Fruit fly (Drosophila melanogaster) whole organism, prepupa: Measurements from ENCODE around the gene CG5039.

Experiments
- CG10631 ChIP-seq: fragments of 200-800 bp; sonication (Bioruptor generic); optimal IDR thresholded peaks from 2 replicates; lab custom pipeline; 2016; ENCODE audit warnings: missing biosample characterization, missing genetic modification characterization
- CG11294 ChIP-seq: fragments of 200-800 bp; sonication (Bioruptor generic); IDR thresholded peaks from 2 replicates; pipeline ENCODE4 v1.3.6; 2022; ENCODE audit warnings: missing biosample characterization, missing genetic modification characterization
- CG11762 ChIP-seq: fragments of 200-800 bp; sonication (Bioruptor generic); optimal IDR thresholded peaks from 3 replicates; lab custom pipeline; 2016; ENCODE audit warnings: missing biosample characterization, missing genetic modification characterization; ENCODE audit not compliant: insufficient read depth
- CG15336 ChIP-seq: fragments of 200-800 bp; sonication (Bioruptor generic); IDR thresholded peaks from 2 replicates; pipeline ENCODE4 v1.3.6; 2022; ENCODE audit warnings: missing biosample characterization, missing genetic modification characterization
- CG1621 ChIP-seq: fragments of 200-800 bp; sonication (Bioruptor generic); optimal IDR thresholded peaks from 3 replicates; lab custom pipeline; 2018; ENCODE audit warnings: missing biosample characterization, mild to moderate bottlenecking, missing genetic modification characterization
- CG16779 ChIP-seq: fragments of 200-800 bp; sonication (Bioruptor generic); optimal IDR thresholded peaks from 3 replicates; lab custom pipeline; 2017; ENCODE audit warnings: missing biosample characterization, mild to moderate bottlenecking, missing genetic modification characterization
- CG3032 ChIP-seq: fragments of 200-800 bp; optimal IDR thresholded peaks from 2 replicates; lab custom pipeline; 2019; ENCODE audit warnings: missing biosample characterization, mild to moderate bottlenecking, missing genetic modification characterization, moderate library complexity
- CG32006 ChIP-seq: fragments of 200-800 bp; sonication (Bioruptor generic); optimal IDR thresholded peaks from 3 replicates; lab custom pipeline; 2017; ENCODE audit warnings: missing biosample characterization, mild to moderate bottlenecking, missing genetic modification characterization
- CG34406 ChIP-seq: fragments of 200-800 bp; sonication (Bioruptor generic); optimal IDR thresholded peaks from 3 replicates; lab custom pipeline; 2016; ENCODE audit warnings: missing biosample characterization, missing genetic modification characterization
- CG3919 ChIP-seq: fragments of 200-800 bp; sonication (Bioruptor generic); optimal IDR thresholded peaks from 3 replicates; lab custom pipeline; 2016; ENCODE audit warnings: missing biosample characterization, missing genetic modification characterization
- CG4318 ChIP-seq: fragments of 200-800 bp; sonication (Bioruptor generic); optimal IDR thresholded peaks from 3 replicates; lab custom pipeline; 2017; ENCODE audit warnings: missing biosample characterization, mild to moderate bottlenecking, missing genetic modification characterization
- CG6276 ChIP-seq: fragments of 200-800 bp; sonication (Bioruptor generic); optimal IDR thresholded peaks from 2 replicates; lab custom pipeline; 2017; ENCODE audit warnings: missing biosample characterization, mild to moderate bottlenecking, missing genetic modification characterization
- CG6792 ChIP-seq: fragments of 200-800 bp; sonication (Bioruptor generic); optimal IDR thresholded peaks from 3 replicates; lab custom pipeline; 2016; ENCODE audit warnings: missing biosample characterization, missing genetic modification characterization
- CG6808 ChIP-seq: fragments of 200-800 bp; sonication (Bioruptor generic); optimal IDR thresholded peaks from 3 replicates; lab custom pipeline; 2017; ENCODE audit warnings: missing biosample characterization, missing genetic modification characterization, mild to moderate bottlenecking, moderate library complexity, missing genetic modification reagents
- CG7368 ChIP-seq: fragments of 200-800 bp; sonication (Bioruptor generic); optimal IDR thresholded peaks from 3 replicates; lab custom pipeline; 2016; ENCODE audit warnings: missing biosample characterization, missing genetic modification characterization
- CG8119 ChIP-seq: fragments of 200-800 bp; sonication (Bioruptor generic); IDR thresholded peaks from 3 replicates; pipeline ENCODE4 v1.3.6; 2022; ENCODE audit warnings: missing biosample characterization, missing genetic modification characterization
- CG8319 ChIP-seq: fragments of 200-800 bp; sonication (Bioruptor generic); optimal IDR thresholded peaks from 3 replicates; lab custom pipeline; 2016; ENCODE audit warnings: missing biosample characterization, missing genetic modification characterization
- CG8632 ChIP-seq: fragments of 200-800 bp; sonication (Bioruptor generic); optimal IDR thresholded peaks from 3 replicates; lab custom pipeline; 2016; ENCODE audit warnings: missing biosample characterization, missing genetic modification characterization
- CG9139 ChIP-seq: fragments of 200-800 bp; sonication (Bioruptor generic); optimal IDR thresholded peaks from 3 replicates; lab custom pipeline; 2017; ENCODE audit warnings: missing biosample characterization, mild to moderate bottlenecking, missing genetic modification characterization
- Eip75B ChIP-seq: fragments of 200-800 bp; sonication (Bioruptor generic); optimal IDR thresholded peaks from 3 replicates; lab custom pipeline; 2016; ENCODE audit warnings: missing biosample characterization, missing genetic modification characterization
- Eip93F ChIP-seq: fragments of 200-800 bp; sonication (Bioruptor generic); optimal IDR thresholded peaks from 2 replicates; lab custom pipeline; 2016; ENCODE audit warnings: missing biosample characterization, mild to moderate bottlenecking, missing genetic modification characterization
- Ets21C ChIP-seq: fragments of 200-800 bp; sonication (Bioruptor generic); optimal IDR thresholded peaks from 3 replicates; lab custom pipeline; 2016; ENCODE audit warnings: missing biosample characterization, missing genetic modification characterization
- Ets96B ChIP-seq: fragments of 200-800 bp; optimal IDR thresholded peaks from 2 replicates; lab custom pipeline; 2019; ENCODE audit warnings: missing biosample characterization, mild to moderate bottlenecking, missing genetic modification characterization, moderate library complexity
- Gug ChIP-seq: fragments of 200-800 bp; sonication (Bioruptor generic); IDR thresholded peaks from 2 replicates; pipeline ENCODE4 v1.3.6; 2022; ENCODE audit warnings: missing biosample characterization, missing genetic modification characterization
- Hr38 ChIP-seq: sonication (Bioruptor generic); optimal IDR thresholded peaks from 2 replicates; lab custom pipeline; 2016; ENCODE audit warnings: missing biosample characterization, missing genetic modification characterization
- Hr4 ChIP-seq: fragments of 200-800 bp; sonication (Bioruptor generic); optimal IDR thresholded peaks from 3 replicates; lab custom pipeline; 2016; ENCODE audit warnings: missing biosample characterization, missing genetic modification characterization
- Lpt ChIP-seq: fragments of 200-800 bp; sonication (Bioruptor generic); optimal IDR thresholded peaks from 3 replicates; lab custom pipeline; 2016; ENCODE audit warnings: missing biosample characterization, missing genetic modification characterization
- Met ChIP-seq: fragments of 200-800 bp; sonication (Bioruptor generic); optimal IDR thresholded peaks from 3 replicates; lab custom pipeline; 2016; ENCODE audit warnings: missing biosample characterization, missing genetic modification characterization
- OdsH ChIP-seq: fragments of 200-800 bp; sonication (Bioruptor generic); optimal IDR thresholded peaks from 3 replicates; lab custom pipeline; 2016; ENCODE audit warnings: missing biosample characterization, missing genetic modification characterization
- Sox102F ChIP-seq: fragments of 200-800 bp; sonication (Bioruptor generic); optimal IDR thresholded peaks from 2 replicates; lab custom pipeline; 2016; ENCODE audit warnings: missing biosample characterization, mild to moderate bottlenecking, missing genetic modification characterization
- Sox14 ChIP-seq: fragments of 200-800 bp; sonication (Bioruptor generic); optimal IDR thresholded peaks from 3 replicates; lab custom pipeline; 2016; ENCODE audit warnings: missing biosample characterization, missing genetic modification characterization
- Sox15 ChIP-seq: fragments of 200-800 bp; sonication (Bioruptor generic); optimal IDR thresholded peaks from 3 replicates; lab custom pipeline; 2016; ENCODE audit warnings: missing biosample characterization, missing genetic modification characterization
- achi ChIP-seq: fragments of 200-800 bp; sonication (Bioruptor generic); optimal IDR thresholded peaks from 3 replicates; lab custom pipeline; 2016; ENCODE audit warnings: missing biosample characterization, missing genetic modification characterization
- acj6 ChIP-seq: fragments of 200-800 bp; sonication (Bioruptor generic); optimal IDR thresholded peaks from 3 replicates; lab custom pipeline; 2016; ENCODE audit warnings: missing biosample characterization, missing genetic modification characterization
- cyc ChIP-seq: fragments of 200-800 bp; sonication (Bioruptor generic); optimal IDR thresholded peaks from 3 replicates; lab custom pipeline; 2016; ENCODE audit warnings: missing biosample characterization, missing genetic modification characterization
- dac ChIP-seq: fragments of 200-800 bp; sonication (Bioruptor generic); optimal IDR thresholded peaks from 2 replicates; lab custom pipeline; 2017; ENCODE audit warnings: missing biosample characterization, mild to moderate bottlenecking, missing genetic modification characterization
- eg ChIP-seq: fragments of 200-800 bp; sonication (Bioruptor generic); IDR thresholded peaks from 3 replicates; pipeline ENCODE4 v1.3.6; 2022; ENCODE audit warnings: missing biosample characterization, missing genetic modification characterization
- fd59A ChIP-seq: fragments of 200-800 bp; sonication (Bioruptor generic); optimal IDR thresholded peaks from 2 replicates; lab custom pipeline; 2017; ENCODE audit warnings: missing biosample characterization, mild to moderate bottlenecking, missing genetic modification characterization, missing genetic modification reagents
- fd85E ChIP-seq: fragments of 200-800 bp; sonication (Bioruptor generic); optimal IDR thresholded peaks from 3 replicates; lab custom pipeline; 2016; ENCODE audit warnings: missing biosample characterization, missing genetic modification characterization
- fkh ChIP-seq: fragments of 200-800 bp; sonication (Bioruptor generic); optimal IDR thresholded peaks from 3 replicates; lab custom pipeline; 2017; ENCODE audit warnings: missing biosample characterization, mild to moderate bottlenecking, missing genetic modification characterization, moderate library complexity
- lz ChIP-seq: fragments of 200-800 bp; sonication (Bioruptor generic); optimal IDR thresholded peaks from 3 replicates; lab custom pipeline; 2016; ENCODE audit warnings: missing biosample characterization, missing genetic modification characterization
- net ChIP-seq: fragments of 200-800 bp; sonication (Bioruptor generic); optimal IDR thresholded peaks from 3 replicates; lab custom pipeline; 2016; ENCODE audit warnings: missing biosample characterization, missing genetic modification characterization
- pdm3 ChIP-seq: fragments of 200-800 bp; sonication (Bioruptor generic); optimal IDR thresholded peaks from 3 replicates; lab custom pipeline; 2016; ENCODE audit warnings: missing biosample characterization, missing genetic modification characterization
- salr ChIP-seq, 2 experiments: fragments of 200-800 bp; sonication (Bioruptor generic); optimal IDR thresholded peaks; 3 replicates each; lab custom pipeline; 2016 to 2018; ENCODE audit warnings: missing biosample characterization in 2 of 2, missing genetic modification characterization in 2 of 2, mild to moderate bottlenecking in 1 of 2
- spab ChIP-seq: fragments of 200-800 bp; sonication (Bioruptor generic); optimal IDR thresholded peaks from 2 replicates; lab custom pipeline; 2017; ENCODE audit warnings: missing biosample characterization, mild to moderate bottlenecking, missing genetic modification characterization, missing genetic modification reagents
- ss ChIP-seq, 2 experiments: fragments of 200-800 bp; sonication (Bioruptor generic); optimal IDR thresholded peaks; 2 replicates in 1 of 2; 3 replicates in 1 of 2; lab custom pipeline; 2017 to 2018; ENCODE audit warnings: mild to moderate bottlenecking in 2 of 2, missing biosample characterization in 2 of 2, missing genetic modification characterization in 2 of 2, moderate library complexity in 1 of 2
- svp ChIP-seq: fragments of 200-800 bp; sonication (Bioruptor generic); peaks from one replicate; lab custom pipeline; 2016; ENCODE audit warnings: missing biosample characterization, missing genetic modification characterization
- vri ChIP-seq: fragments of 200-800 bp; sonication (Bioruptor generic); optimal IDR thresholded peaks from 3 replicates; lab custom pipeline; 2016; ENCODE audit warnings: missing biosample characterization, mild to moderate bottlenecking, missing genetic modification characterization

CG5039 gene

DNA sequence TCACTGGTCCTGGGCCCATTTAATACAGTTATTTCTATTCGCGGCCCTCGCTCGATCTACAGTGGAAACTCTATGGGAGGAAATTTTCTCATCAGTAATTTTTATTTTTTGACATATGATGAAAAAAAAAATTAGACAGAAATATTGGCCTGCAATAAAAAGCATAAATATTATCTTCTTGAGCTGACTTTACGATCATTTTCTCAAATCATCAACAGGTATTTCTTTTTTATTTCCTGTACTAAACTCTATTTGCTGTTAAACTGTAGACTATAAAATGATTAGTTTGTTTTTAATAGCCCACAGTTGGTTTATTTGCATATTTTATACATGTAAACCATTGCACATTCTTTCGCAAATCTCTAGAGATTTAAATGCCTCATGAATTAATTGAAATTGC is 34.3 kb upstream of the CG5039 start (continued):
- TF ChIP-seq CG15336 (GFP tag; lab: Robert Waterston, UW) (no peak), svp (GFP tag; lab: Kevin White, UChicago) (no peak), fkh (GFP tag; lab: Kevin White, UChicago) (no peak), fd85E (GFP tag; lab: Kevin White, UChicago) (no peak), salr (GFP tag; optimal IDR thresholded peaks at IDR 0.05; lab: Kevin White, UChicago) (no peak), CG6276 (GFP tag; lab: Kevin White, UChicago) (no peak), Eip75B (GFP tag; lab: Kevin White, UChicago) (peak; percentile 14), Gug (GFP tag; lab: Robert Waterston, UW) (no peak), CG34406 (GFP tag; lab: Kevin White, UChicago) (no peak), CG3919 (GFP tag; lab: Kevin White, UChicago) (no peak)

DNA sequence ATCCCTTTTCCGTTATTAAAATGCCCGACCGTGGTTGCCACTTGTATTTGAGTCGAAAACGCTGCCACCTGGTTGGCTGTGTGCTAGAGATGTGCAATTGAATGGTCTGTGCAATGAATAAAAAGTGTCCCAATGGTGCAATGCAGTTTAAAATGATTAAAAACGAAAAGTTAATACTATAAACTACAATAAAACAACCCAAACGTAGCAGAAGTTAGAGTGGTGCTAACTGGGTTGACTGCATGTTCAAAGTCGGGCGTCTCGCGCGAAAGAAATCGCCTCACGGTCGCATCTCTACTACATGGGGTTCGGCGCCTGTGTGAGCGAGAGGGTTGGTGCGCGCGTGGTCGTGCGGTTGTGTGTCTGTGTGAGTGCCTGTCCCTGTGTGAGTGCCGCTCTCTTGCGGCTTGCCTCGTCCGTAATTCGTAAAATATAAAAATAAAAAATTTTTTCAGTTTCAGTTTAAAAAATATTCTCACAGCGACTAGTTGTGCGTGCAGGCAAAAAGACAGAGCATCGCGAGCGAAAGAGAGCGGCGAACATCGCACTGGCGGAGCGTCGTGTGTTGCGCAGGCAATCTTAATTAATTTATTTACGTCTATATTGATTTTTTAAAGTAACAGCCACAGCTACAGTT is 31.5 kb upstream of the CG5039 start:
- TF ChIP-seq CG10631 (GFP tag; lab: Kevin White, UChicago) = peak; percentile 92
- peak; percentile 18 for TF ChIP-seq CG9139 (GFP tag; lab: Kevin White, UChicago)
- TF ChIP-seq CG4318 (GFP tag; lab: Kevin White, UChicago) = peak; percentile 75
- TF ChIP-seq Ets96B (tag; lab: Kevin White, UChicago) = peak; percentile 78
- peak; percentile 90 for TF ChIP-seq Met (GFP tag; lab: Kevin White, UChicago)
- peak; percentile 81 for TF ChIP-seq Gug (GFP tag; lab: Robert Waterston, UW)
- peak; percentile 58 for TF ChIP-seq Hr38 (GFP tag; lab: Kevin White, UChicago)
- peak; percentile 86 for TF ChIP-seq CG3032 (tag; lab: Kevin White, UChicago)
- TF ChIP-seq CG32006 (GFP tag; lab: Kevin White, UChicago) = peak; percentile 81
- peak; percentile 93 for TF ChIP-seq lz (GFP tag; lab: Kevin White, UChicago)
- peak; percentile 85 for TF ChIP-seq CG6792 (GFP tag; lab: Kevin White, UChicago)
- peak; percentile 86 for TF ChIP-seq OdsH (GFP tag; lab: Kevin White, UChicago)
- peak; percentile 54 to 74 for TF ChIP-seq ss (GFP tag; optimal IDR thresholded peaks at IDR 0.05; lab: Kevin White, UChicago)
- TF ChIP-seq dac (GFP tag; lab: Kevin White, UChicago) = peak; percentile 85
- TF ChIP-seq Hr4 (GFP tag; lab: Kevin White, UChicago) = peak; percentile 89
- no peak for TF ChIP-seq CG6276 (GFP tag; lab: Kevin White, UChicago)
- peak; percentile 79 for TF ChIP-seq CG7368 (GFP tag; lab: Kevin White, UChicago)
- TF ChIP-seq Sox15 (GFP tag; lab: Kevin White, UChicago) = peak; percentile 89
- peak; percentile 68 for TF ChIP-seq fd59A (GFP tag; lab: Kevin White, UChicago)
- TF ChIP-seq fd85E (GFP tag; lab: Kevin White, UChicago) = peak; percentile 69
- peak; percentile 68 for TF ChIP-seq CG8119
- peak; percentile 75 for TF ChIP-seq CG1621 (tag; lab: Kevin White, UChicago)
- peak; percentile 82 for TF ChIP-seq CG8632 (GFP tag; lab: Kevin White, UChicago)
- peak; percentile 88 for TF ChIP-seq pdm3 (GFP tag; lab: Kevin White, UChicago)
- TF ChIP-seq CG8319 = peak; percentile 80
- TF ChIP-seq cyc (GFP tag; lab: Kevin White, UChicago) = peak; percentile 95
- TF ChIP-seq vri (GFP tag; lab: Kevin White, UChicago) = peak; percentile 48
- peak; percentile 44 for TF ChIP-seq spab
- TF ChIP-seq CG16779 (tag; lab: Kevin White, UChicago) = peak; percentile 81
- peak; percentile 71 for TF ChIP-seq net (GFP tag; lab: Kevin White, UChicago)
- TF ChIP-seq CG34406 (GFP tag; lab: Kevin White, UChicago) = peak; percentile 73
- TF ChIP-seq CG15336 (GFP tag; lab: Robert Waterston, UW) = peak; percentile 71
- peak; percentile 63; the same call in 1 of the 2 replicates for TF ChIP-seq CG11294
- peak; percentile 87 for TF ChIP-seq acj6 (GFP tag; lab: Kevin White, UChicago)
- TF ChIP-seq fkh (GFP tag; lab: Kevin White, UChicago) = peak; percentile 52
- TF ChIP-seq Eip93F (GFP tag; lab: Kevin White, UChicago) = no peak
- TF ChIP-seq achi (GFP tag; lab: Kevin White, UChicago) = peak; percentile 81
- TF ChIP-seq Sox102F (GFP tag; lab: Kevin White, UChicago) = peak; percentile 74
- TF ChIP-seq CG11762 (GFP tag; lab: Kevin White, UChicago) = peak; percentile 74
- peak; percentile 65 for TF ChIP-seq CG6808
- peak; percentile 82 for TF ChIP-seq eg (GFP tag; lab: Robert Waterston, UW)
- TF ChIP-seq salr (GFP tag; optimal IDR thresholded peaks at IDR 0.05; lab: Kevin White, UChicago) = peak; percentile 58 to 76
- peak; percentile 90 for TF ChIP-seq Sox14 (GFP tag; lab: Kevin White, UChicago)
- peak; percentile 39 for TF ChIP-seq Lpt (GFP tag; lab: Kevin White, UChicago)
- peak; percentile 89 for TF ChIP-seq Ets21C
